Fruit fly (Drosophila melanogaster) whole organism, adult: Measurements from ENCODE around the gene mRNA-cap.

ENCODE experiments used
- CG11617 ChIP-seq: fragments of 200-800 bp; sonication (Bioruptor generic); optimal IDR thresholded peaks from 2 replicates; lab custom pipeline; 2017; ENCODE audit warnings: mild to moderate bottlenecking, missing biosample characterization, missing genetic modification reagents, missing genetic modification characterization
- CG12768 ChIP-seq: fragments of 200-800 bp; sonication (Bioruptor generic); optimal IDR thresholded peaks from 2 replicates; lab custom pipeline; 2017; ENCODE audit warnings: missing biosample characterization, missing genetic modification characterization, mild to moderate bottlenecking, moderate library complexity, missing genetic modification reagents
- CG14711 ChIP-seq: fragments of 200-800 bp; sonication (Bioruptor generic); optimal IDR thresholded peaks from 2 replicates; lab custom pipeline; 2018; ENCODE audit warnings: missing biosample characterization, mild to moderate bottlenecking, missing genetic modification characterization, moderate library complexity
- CG1620 ChIP-seq: fragments of 200-800 bp; sonication (Bioruptor generic); optimal IDR thresholded peaks from 2 replicates; lab custom pipeline; 2016; ENCODE audit warnings: missing biosample characterization, missing genetic modification characterization
- CG33017 ChIP-seq: fragments of 200-800 bp; sonication (Bioruptor generic); optimal IDR thresholded peaks from 2 replicates; lab custom pipeline; 2018; ENCODE audit warnings: missing biosample characterization, mild to moderate bottlenecking, missing genetic modification characterization, moderate library complexity
- CG5204 ChIP-seq: fragments of 200-800 bp; sonication (Bioruptor generic); optimal IDR thresholded peaks from 2 replicates; lab custom pipeline; 2016; ENCODE audit warnings: missing biosample characterization, missing genetic modification characterization
- CG7045 ChIP-seq: fragments of 200-800 bp; sonication (Bioruptor generic); optimal IDR thresholded peaks from 2 replicates; lab custom pipeline; 2017; ENCODE audit warnings: missing biosample characterization, mild to moderate bottlenecking, missing genetic modification characterization
- CG7101 ChIP-seq: fragments of 200-800 bp; sonication (Bioruptor generic); optimal IDR thresholded peaks from 2 replicates; lab custom pipeline; 2018; ENCODE audit warnings: missing biosample characterization, mild to moderate bottlenecking, missing genetic modification characterization, moderate library complexity
- Clk ChIP-seq: fragments of 200-800 bp; sonication (Bioruptor generic); optimal IDR thresholded peaks from 2 replicates; lab custom pipeline; 2017; ENCODE audit warnings: missing biosample characterization, missing genetic modification characterization
- Crg-1 ChIP-seq: fragments of 200-800 bp; sonication (Bioruptor generic); optimal IDR thresholded peaks from 2 replicates; lab custom pipeline; 2016; ENCODE audit warnings: missing biosample characterization, missing genetic modification characterization
- Hr96 ChIP-seq: fragments of 200-800 bp; sonication (Bioruptor generic); optimal IDR thresholded peaks from 2 replicates; lab custom pipeline; 2016; ENCODE audit warnings: missing biosample characterization, missing genetic modification characterization
- Mnt ChIP-seq: fragments of 200-800 bp; sonication (Bioruptor generic); optimal IDR thresholded peaks from 2 replicates; lab custom pipeline; 2016; ENCODE audit warnings: missing biosample characterization, mild to moderate bottlenecking, missing genetic modification characterization
- bab1 ChIP-seq: fragments of 200-800 bp; sonication (Bioruptor generic); optimal IDR thresholded peaks from 3 replicates; lab custom pipeline; 2019; ENCODE audit warnings: missing biosample characterization, mild to moderate bottlenecking, missing genetic modification characterization, moderate library complexity
- cic ChIP-seq: fragments of 200-800 bp; sonication (Bioruptor generic); optimal IDR thresholded peaks from 2 replicates; lab custom pipeline; 2017; ENCODE audit warnings: missing biosample characterization, mild to moderate bottlenecking, missing genetic modification characterization, moderate library complexity
- cnc ChIP-seq, 2 experiments: fragments of >200 bp; optimal IDR thresholded peaks; 2 replicates each; lab custom pipeline; 2017
- kay ChIP-seq: fragments of 200-800 bp; sonication (Bioruptor generic); peaks from one replicate; lab custom pipeline; 2016; ENCODE audit warnings: missing biosample characterization, missing genetic modification characterization, borderline replicate concordance
- ovo ChIP-seq: fragments of 200-800 bp; sonication (Bioruptor generic); optimal IDR thresholded peaks from 2 replicates; lab custom pipeline; 2016; ENCODE audit warnings: missing biosample characterization, missing genetic modification characterization
- pad ChIP-seq: fragments of 200-800 bp; sonication (Bioruptor generic); optimal IDR thresholded peaks from 3 replicates; lab custom pipeline; 2017; ENCODE audit warnings: missing biosample characterization, missing genetic modification characterization, mild to moderate bottlenecking, moderate library complexity, missing genetic modification reagents
- tj ChIP-seq: fragments of 200-800 bp; sonication (Bioruptor generic); optimal IDR thresholded peaks from 3 replicates; lab custom pipeline; 2017; ENCODE audit warnings: missing biosample characterization, mild to moderate bottlenecking, missing genetic modification characterization, moderate library complexity
- toe ChIP-seq: fragments of 200-800 bp; sonication (Bioruptor generic); optimal IDR thresholded peaks from 2 replicates; lab custom pipeline; 2016; ENCODE audit warnings: missing biosample characterization, missing genetic modification characterization

Gene mRNA-cap

dm6 chrX:14209209-14209781, 33.3 kb downstream of the mRNA-cap start:
- TF ChIP-seq CG33017 (tag; lab: Kevin White, UChicago) (no peak), Hr96 (GFP tag; lab: Kevin White, UChicago) (peak; percentile 18)

- TF ChIP-seq CG12768 (GFP tag; lab: Kevin White, UChicago) (no peak), kay (GFP tag; lab: Kevin White, UChicago) (peak; percentile 72), CG7045 (GFP tag; lab: Kevin White, UChicago) (peak; percentile 58), CG5204 (GFP tag; lab: Kevin White, UChicago) (no peak), CG11617 (GFP tag; lab: Kevin White, UChicago) (peak; percentile 36), CG33017 (tag; lab: Kevin White, UChicago) (peak; percentile 41), bab1 (GFP tag; lab: Kevin White, UChicago) (peak; percentile 39), Mnt (no peak), Crg-1 (GFP tag; lab: Kevin White, UChicago) (no peak), ovo (GFP tag; lab: Kevin White, UChicago) (no peak), CG7101 (tag; lab: Kevin White, UChicago) (no peak), toe (GFP tag; lab: Kevin White, UChicago) (peak; percentile 12), cic (GFP tag; lab: Kevin White, UChicago) (no peak), CG14711 (tag; lab: Kevin White, UChicago) (peak; percentile 28), pad (GFP tag; lab: Kevin White, UChicago) (peak; percentile 26), Hr96 (GFP tag; lab: Kevin White, UChicago) (peak; percentile 42), tj (GFP tag; lab: Kevin White, UChicago) (no peak), Clk (GFP tag; lab: Kevin White, UChicago) (no peak), cnc (optimal IDR thresholded peaks at IDR 0.05; lab: Kevin White, UChicago) (no peak), CG1620 (GFP tag; lab: Kevin White, UChicago) (no peak)
These were observed 34.0 kb downstream of the mRNA-cap start for dm6 chrX:14208426-14209208.

DNA sequence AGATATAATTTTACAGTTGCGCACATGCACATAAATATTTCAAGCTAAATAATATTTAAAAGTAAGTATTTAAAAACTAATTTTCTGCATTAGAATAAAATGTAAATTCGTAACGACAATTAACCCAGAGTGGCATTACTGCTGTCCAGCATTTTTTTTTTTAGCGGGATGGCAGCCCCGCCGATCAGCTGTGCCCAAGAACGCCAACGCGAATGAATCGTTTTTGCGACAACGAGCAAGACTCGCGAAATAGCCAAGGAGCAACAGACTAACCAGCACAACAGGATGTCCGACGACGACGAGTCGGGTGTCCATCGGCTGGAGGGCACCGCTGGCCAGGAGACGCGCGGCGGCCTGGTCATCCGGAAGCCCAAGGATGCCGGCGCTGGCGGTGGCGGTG, 41.4 kb downstream of the mRNA-cap start, which contains the start of gene Prp16:
Gene Prp16 (plus strand): TSS at position 185 of the 400 bp plus-strand sequence.
- no peak for TF ChIP-seq Mnt

dm6 chrX:14199967-14200531, 42.6 kb downstream of the mRNA-cap start, which contains the start of gene CG11590:
CG11590 (plus strand) TSS chrX:14200178.
- TF ChIP-seq CG5204 (GFP tag; lab: Kevin White, UChicago) (no peak), bab1 (GFP tag; lab: Kevin White, UChicago) (peak; percentile 38)

- peak; percentile 93 for TF ChIP-seq ovo (GFP tag; lab: Kevin White, UChicago)
- no peak for TF ChIP-seq Clk (GFP tag; lab: Kevin White, UChicago)
- TF ChIP-seq CG11617 (GFP tag; lab: Kevin White, UChicago), result no peak
These were observed 49.6 kb downstream of the mRNA-cap start, which contains the start of gene yl for dm6 chrX:14193013-14193412. yl (plus strand) TSS chrX:14193214.

DNA sequence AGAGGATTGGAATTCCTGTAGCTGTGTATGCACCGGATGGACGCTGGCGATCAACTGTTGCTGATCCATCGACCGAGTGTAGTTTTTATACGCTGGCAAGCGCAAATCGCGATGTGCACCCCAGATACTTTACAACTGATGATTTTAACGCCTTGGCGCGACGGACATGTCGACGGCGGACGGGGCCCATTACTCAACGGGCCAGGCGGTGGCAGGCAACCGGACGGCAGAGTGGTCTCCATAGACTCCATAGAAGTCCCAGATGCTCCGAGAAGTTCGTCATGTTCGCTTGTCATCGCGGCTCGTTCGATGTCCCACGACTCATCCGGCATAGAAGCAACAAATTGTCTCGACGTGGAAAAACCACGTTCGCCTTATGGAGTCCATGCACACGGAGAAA, 50.7 kb downstream of the mRNA-cap start, which contains the start of gene CG13403:
Gene CG13403 (minus strand): TSS at position 101 of the 400 bp plus-strand sequence.
- TF ChIP-seq CG14711 (tag; lab: Kevin White, UChicago) (no peak), toe (GFP tag; lab: Kevin White, UChicago) (no peak), kay (GFP tag; lab: Kevin White, UChicago) (no peak), CG7045 (GFP tag; lab: Kevin White, UChicago) (no peak), CG11617 (GFP tag; lab: Kevin White, UChicago) (no peak), cic (GFP tag; lab: Kevin White, UChicago) (no peak), CG12768 (GFP tag; lab: Kevin White, UChicago) (no peak), CG1620 (GFP tag; lab: Kevin White, UChicago) (no peak), Crg-1 (GFP tag; lab: Kevin White, UChicago) (no peak), tj (GFP tag; lab: Kevin White, UChicago) (no peak), bab1 (GFP tag; lab: Kevin White, UChicago) (no peak), CG33017 (tag; lab: Kevin White, UChicago) (no peak), CG5204 (GFP tag; lab: Kevin White, UChicago) (no peak), Clk (GFP tag; lab: Kevin White, UChicago) (no peak), ovo (GFP tag; lab: Kevin White, UChicago) (no peak), Mnt (no peak), pad (GFP tag; lab: Kevin White, UChicago) (no peak), CG7101 (tag; lab: Kevin White, UChicago) (no peak), Hr96 (GFP tag; lab: Kevin White, UChicago) (no peak), cnc (optimal IDR thresholded peaks at IDR 0.05; lab: Kevin White, UChicago) (no peak)
